Worm (Caenorhabditis elegans): ENCODE data around the gene haf-3.

DNA sequence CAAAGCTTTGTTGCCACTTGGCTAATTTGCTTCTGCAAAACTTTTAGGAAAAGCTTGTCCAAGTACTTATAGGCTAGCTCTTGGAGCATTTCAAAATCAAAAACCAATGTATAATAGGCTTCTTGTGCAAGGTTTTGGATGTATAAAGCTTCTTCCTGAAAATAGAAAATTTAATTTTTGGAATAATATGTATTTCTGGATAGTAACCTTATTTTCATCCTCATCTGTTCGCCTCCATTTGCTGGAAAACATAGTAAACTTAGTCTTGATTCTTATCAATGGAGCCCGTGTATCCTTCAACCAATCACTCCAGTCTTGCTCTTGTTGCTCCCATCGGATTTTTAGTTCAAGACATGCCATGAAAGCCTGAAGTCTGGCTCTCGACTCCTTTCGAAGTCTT lies 49.3 kb downstream of the haf-3 start, which contains the start of gene Y6E2A.4:
- TF ChIP-seq ztf-11 (tag; optimal IDR thresholded peaks at IDR 0.05) = no peak
- TF ChIP-seq ceh-8 (GFP tag; optimal IDR thresholded peaks at IDR 0.05) = no peak
- no peak for TF ChIP-seq fkh-10 (GFP tag; optimal IDR thresholded peaks at IDR 0.05)
- no peak for TF ChIP-seq ama-1 (optimal IDR thresholded peaks at IDR 0.05)
- TF ChIP-seq fos-1 (tag; optimal IDR thresholded peaks at IDR 0.05) = no peak
- TF ChIP-seq pag-3 (tag; optimal IDR thresholded peaks at IDR 0.05; ENCODE audit: borderline replicate concordance, insufficient read depth) = no peak
- TF ChIP-seq snpc-4 (tag; optimal IDR thresholded peaks at IDR 0.05) = no peak
